Worm (Caenorhabditis elegans) whole organism, L4 larva: Measurements from ENCODE around the gene Y97E10AR.8.

ENCODE experiments used
- Y105C5A.15 ChIP-seq: fragments of 200-800 bp; sonication (Bioruptor generic); IDR thresholded peaks from 2 replicates; pipeline ENCODE4 v1.3.6; 2022; ENCODE audit warnings: missing genetic modification characterization, missing compliant biosample characterization
- ama-1 ChIP-seq: fragments of 150-350 bp; optimal IDR thresholded peaks from 2 replicates; lab custom pipeline; 2014; ENCODE audit warnings: inconsistent platforms, mixed read lengths
- dmd-6 ChIP-seq: fragments of 200-800 bp; sonication (Bioruptor generic); IDR thresholded peaks from 2 replicates; pipeline ENCODE4 v1.3.6; 2022; ENCODE audit warnings: missing genetic modification reagents, missing genetic modification characterization, missing compliant biosample characterization
- mdt-29 ChIP-seq: fragments of 200-800 bp; sonication (Bioruptor generic); IDR thresholded peaks from 2 replicates; pipeline ENCODE4 v1.3.6; 2022; ENCODE audit warnings: missing genetic modification reagents, missing genetic modification characterization, missing compliant biosample characterization
- nhr-28 ChIP-seq: fragments of 150-350 bp; optimal IDR thresholded peaks from 2 replicates; lab custom pipeline; 2014; ENCODE audit warnings: missing biosample characterization, missing genetic modification characterization
- pha-4 ChIP-seq, 2 experiments: fragments of 150-350 bp in 1 of 2; fragments of 200-800 bp in 1 of 2; sonication (Bioruptor generic) in 1 of 2; IDR thresholded peaks in 1 of 2; optimal IDR thresholded peaks in 1 of 2; 2 replicates each; pipeline versions ENCODE4 v1.3.6 to Lab custom; 2014 to 2022; ENCODE audit warnings: missing genetic modification characterization in 2 of 2, missing genetic modification reagents in 2 of 2, missing biosample characterization in 1 of 2, missing compliant biosample characterization in 1 of 2
- skn-1 ChIP-seq: fragments of 150-350 bp; optimal IDR thresholded peaks from 2 replicates; lab custom pipeline; 2014; ENCODE audit warnings: missing biosample characterization, missing genetic modification characterization
- unc-130 ChIP-seq: sonication (generic microtip); optimal IDR thresholded peaks from 2 replicates; lab custom pipeline; 2016; ENCODE audit warnings: missing genetic modification reagents, missing genetic modification characterization, missing compliant biosample characterization
- ztf-11 ChIP-seq: fragments of 150-350 bp; optimal IDR thresholded peaks from 2 replicates; lab custom pipeline; 2014; ENCODE audit warnings: missing biosample characterization, missing genetic modification characterization

ce11 chrV:7964429-7964828, 40.7 kb upstream of the Y97E10AR.8 start:
- no peak for TF ChIP-seq dmd-6 (GFP tag; lab: Robert Waterston, UW)
- no peak for TF ChIP-seq nhr-28
- TF ChIP-seq ztf-11 (tag; lab: Kevin White, UChicago), result no peak
- TF ChIP-seq Y105C5A.15 (GFP tag; lab: Robert Waterston, UW), result no peak
- TF ChIP-seq unc-130 (GFP tag; lab: Kevin White, UChicago), result no peak
- no peak for TF ChIP-seq skn-1 (tag; lab: Kevin White, UChicago)
- no peak for TF ChIP-seq ama-1 (lab: Kevin White, UChicago)
- no peak for TF ChIP-seq pha-4 (GFP tag; IDR thresholded peaks at IDR 0.05; lab: Robert Waterston, UW)
- TF ChIP-seq pha-4 (tag; optimal IDR thresholded peaks at IDR 0.05; lab: Kevin White, UChicago), result no peak
- TF ChIP-seq mdt-29 (GFP tag; lab: Robert Waterston, UW), result no peak
